Worm (Caenorhabditis elegans): ENCODE data around the gene blos-1.
A peak's percentile ranks its signal among the peaks of the same experiment; 100 is the strongest.

The blos-1 gene

DNA sequence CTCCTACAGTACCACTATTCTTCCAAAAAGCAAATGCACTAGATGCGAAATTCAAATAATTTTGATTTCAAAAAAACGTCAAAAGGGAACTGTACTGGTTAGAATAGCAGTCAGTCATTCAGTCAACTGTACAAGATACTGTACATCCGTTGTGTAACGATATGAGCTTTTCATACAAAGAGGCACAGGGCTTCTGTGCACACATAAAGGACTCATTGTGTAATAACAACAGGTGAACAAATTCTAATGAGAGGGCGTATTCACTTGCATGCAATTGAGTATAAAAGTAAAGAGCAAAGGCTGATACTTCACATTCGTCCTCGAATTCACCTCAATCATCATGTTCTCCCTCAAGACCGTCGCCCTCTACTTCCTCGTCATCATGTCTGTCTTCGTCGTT, 14.3 kb downstream of the blos-1 start, which contains the start of gene dod-6:
dod-6 (plus strand) TSS at position 301 of the 400 bp plus-strand sequence.
- TF ChIP-seq madf-2 (tag; optimal IDR thresholded peaks at IDR 0.05) (no peak), hlh-8 (tag; optimal IDR thresholded peaks at IDR 0.05) (no peak), lin-11 (tag; optimal IDR thresholded peaks at IDR 0.05) (no peak), npax-4 (tag; optimal IDR thresholded peaks at IDR 0.05) (no peak)

DNA sequence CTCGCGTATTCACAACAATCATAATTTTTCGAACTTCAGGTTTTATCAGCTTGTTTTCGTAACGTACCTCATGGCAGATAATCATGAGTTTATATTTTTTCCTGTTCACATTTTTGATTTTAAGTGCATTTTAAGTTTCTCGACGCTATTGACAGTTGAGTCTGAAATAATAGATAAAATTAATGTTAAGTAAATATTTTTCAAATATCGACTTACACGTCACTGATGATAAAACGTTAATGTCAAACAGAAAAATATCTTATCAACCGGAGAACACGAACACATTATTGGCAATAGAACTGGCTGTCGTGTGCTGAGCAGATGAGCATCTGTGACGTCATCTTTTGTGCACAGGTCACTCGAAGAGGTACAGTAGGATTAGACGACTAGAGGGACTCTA, 14.9 kb downstream of the blos-1 start:
- TF ChIP-seq elt-2 (tag; optimal IDR thresholded peaks at IDR 0.05) = peak; percentile 82
- TF ChIP-seq nhr-11 (tag; optimal IDR thresholded peaks at IDR 0.05) = no peak
- TF ChIP-seq tbx-7 (tag; optimal IDR thresholded peaks at IDR 0.05) = no peak
- TF ChIP-seq ceh-22 (tag; optimal IDR thresholded peaks at IDR 0.05) = no peak
- TF ChIP-seq ceh-30 (tag; optimal IDR thresholded peaks at IDR 0.05) = no peak

DNA sequence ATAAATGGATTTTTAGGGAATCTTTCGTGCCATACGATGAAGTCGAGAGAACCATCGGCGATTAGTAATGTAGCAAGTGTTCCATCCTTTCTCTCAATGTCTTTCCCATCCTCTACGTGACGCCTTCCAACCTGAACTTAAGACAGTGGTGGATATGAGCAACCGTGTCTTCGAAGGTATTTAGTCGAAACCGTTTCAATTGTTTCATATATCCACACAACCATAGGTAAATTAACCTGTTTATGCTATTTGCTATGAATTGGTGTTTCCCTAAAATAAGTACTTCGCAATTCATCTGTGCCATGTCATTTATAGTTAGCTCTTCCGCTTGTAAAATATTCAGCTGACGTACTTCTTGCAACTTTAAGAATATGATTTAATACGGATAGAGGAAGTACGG, 15.8 kb downstream of the blos-1 start:
- TF ChIP-seq pros-1 (tag; optimal IDR thresholded peaks at IDR 0.05) (no peak), F13H6.1 (tag; optimal IDR thresholded peaks at IDR 0.05) (no peak), zip-5 (tag; optimal IDR thresholded peaks at IDR 0.05) (no peak), elt-2 (tag; optimal IDR thresholded peaks at IDR 0.05) (no peak), fkh-6 (tag; optimal IDR thresholded peaks at IDR 0.05) (no peak), lin-11 (tag; optimal IDR thresholded peaks at IDR 0.05) (no peak), ceh-9 (tag; optimal IDR thresholded peaks at IDR 0.05) (no peak), hlh-30 (tag; optimal IDR thresholded peaks at IDR 0.05; ENCODE audit: insufficient read depth) (no peak), ets-4 (tag; optimal IDR thresholded peaks at IDR 0.05) (no peak), nhr-11 (tag; optimal IDR thresholded peaks at IDR 0.05) (no peak), unc-86 (tag; optimal IDR thresholded peaks at IDR 0.05) (no peak), fkh-10 (GFP tag; optimal IDR thresholded peaks at IDR 0.05) (no peak), unc-55 (GFP tag; optimal IDR thresholded peaks at IDR 0.05) (no peak), ceh-18 (tag; optimal IDR thresholded peaks at IDR 0.05) (no peak)

DNA sequence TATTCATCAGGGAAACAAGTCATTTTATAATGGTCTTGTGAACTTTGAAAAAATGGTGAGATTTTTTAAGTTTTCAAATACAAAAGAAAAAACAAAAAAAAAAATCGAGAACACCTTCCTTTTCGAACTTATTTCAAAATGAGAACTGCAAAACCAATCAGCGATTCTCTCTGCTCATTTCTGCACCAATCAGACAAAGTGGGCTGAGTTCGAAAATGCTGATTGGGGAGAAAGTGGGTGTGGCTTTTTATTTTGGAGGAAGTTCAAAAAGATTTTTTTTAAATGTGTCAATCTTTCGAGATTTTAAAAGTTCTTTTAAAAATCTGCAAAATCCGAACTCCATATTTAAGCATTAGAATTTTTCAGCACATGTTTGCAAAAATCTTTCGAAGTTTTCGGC, 17.2 kb downstream of the blos-1 start:
- TF ChIP-seq lim-6 (tag; optimal IDR thresholded peaks at IDR 0.05) (no peak), nfya-1 (tag; optimal IDR thresholded peaks at IDR 0.05) (peak; percentile 48)

DNA sequence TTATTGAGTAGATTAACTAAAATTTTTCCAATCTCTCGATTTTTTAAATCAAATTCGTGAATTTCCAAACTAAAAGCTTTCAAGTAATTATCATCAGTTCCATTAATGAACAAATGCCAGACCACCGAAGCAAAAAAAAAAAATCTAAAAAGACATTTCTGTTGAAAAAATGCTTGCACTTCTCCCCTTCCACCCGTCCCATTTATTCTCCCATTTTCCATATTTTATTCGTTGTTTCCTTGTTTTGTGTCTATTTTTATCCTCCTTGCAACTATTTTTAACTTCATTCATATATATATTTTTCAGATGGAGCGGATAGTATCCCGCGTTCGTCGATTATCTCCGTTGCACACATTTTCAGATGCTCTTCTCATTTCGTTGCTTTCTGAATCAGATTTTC, 22.8 kb downstream of the blos-1 start, which contains the start of gene epac-1:
epac-1 (plus strand) TSS at position 301 of the 400 bp plus-strand sequence.
- TF ChIP-seq hlh-15 (tag; optimal IDR thresholded peaks at IDR 0.05) = no peak
- TF ChIP-seq dve-1 (tag; optimal IDR thresholded peaks at IDR 0.05) = no peak
- no peak for TF ChIP-seq sdc-2 (tag; optimal IDR thresholded peaks at IDR 0.05)
- TF ChIP-seq odd-2 (tag; optimal IDR thresholded peaks at IDR 0.05) = no peak
- TF ChIP-seq Y22D7AL.16 (tag; optimal IDR thresholded peaks at IDR 0.05) = no peak
- TF ChIP-seq sox-4 (tag; optimal IDR thresholded peaks at IDR 0.05) = no peak
- no peak for TF ChIP-seq lin-11 (tag; optimal IDR thresholded peaks at IDR 0.05)

DNA sequence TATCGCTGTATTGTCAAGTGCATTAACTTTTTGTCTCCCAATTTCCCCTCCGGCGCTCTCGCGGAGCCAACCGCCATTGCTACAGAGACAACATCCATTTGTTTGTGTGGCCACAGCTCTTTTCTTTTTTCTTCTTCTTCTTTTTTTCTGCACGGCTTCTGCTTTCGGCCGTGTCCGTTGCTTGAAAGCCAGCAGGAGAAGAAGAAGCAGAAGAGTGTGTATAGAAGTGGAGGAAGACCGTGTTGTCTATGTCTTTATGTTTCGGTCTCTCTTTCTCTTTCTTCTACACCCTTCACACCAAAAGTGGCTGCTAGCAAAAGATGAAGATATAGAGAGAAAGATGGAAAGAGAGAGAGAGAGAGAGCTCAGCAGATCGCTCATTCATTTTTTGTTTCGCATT, 23.9 kb downstream of the blos-1 start:
- TF ChIP-seq unc-42 (tag; optimal IDR thresholded peaks at IDR 0.05) (peak; percentile 68), hlh-6 (tag; optimal IDR thresholded peaks at IDR 0.05) (no peak), ceh-2 (tag; optimal IDR thresholded peaks at IDR 0.05) (no peak)

DNA sequence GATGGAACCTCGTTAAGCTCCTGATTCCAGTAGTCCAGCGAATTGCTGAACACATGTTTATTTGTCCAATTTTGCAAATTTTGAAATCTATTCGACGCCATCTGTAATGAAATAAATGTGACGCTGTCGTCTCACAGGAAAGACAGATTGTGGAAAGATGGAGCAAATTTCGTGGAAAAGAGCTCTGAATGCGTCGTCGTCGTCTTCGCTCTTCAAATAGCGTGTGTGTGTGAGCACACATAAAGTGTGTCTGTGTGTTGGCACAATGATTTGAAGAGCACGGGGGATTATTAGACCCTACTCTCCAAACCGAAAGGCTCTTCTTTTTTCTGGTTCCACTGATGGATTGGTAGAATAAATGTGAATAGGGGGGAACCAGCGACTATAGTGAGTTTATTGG, 25.6 kb downstream of the blos-1 start, which contains the start of gene unc-47:
unc-47 (minus strand) TSS at position 101 of the 400 bp plus-strand sequence.
- TF ChIP-seq odd-2 (tag; optimal IDR thresholded peaks at IDR 0.05) = no peak
